Worm (Caenorhabditis elegans) whole organism, L4 larva: ENCODE data around the gene C09H10.9.

ENCODE experiments used
- F10B5.3 ChIP-seq: sonication (generic microtip); optimal IDR thresholded peaks from 2 replicates; lab custom pipeline; 2016; ENCODE audit warnings: mild to moderate bottlenecking, missing genetic modification characterization, missing compliant biosample characterization
- F26F4.8 ChIP-seq: fragments of 200-800 bp; sonication (Bioruptor generic); conservative IDR thresholded peaks from 2 replicates; pipeline ENCODE4 v1.3.6; 2022; ENCODE audit warnings: missing genetic modification characterization, missing compliant biosample characterization
- F37D6.2 ChIP-seq: sonication (generic microtip); optimal IDR thresholded peaks from 2 replicates; lab custom pipeline; 2016; ENCODE audit warnings: mild to moderate bottlenecking, missing genetic modification characterization, missing compliant biosample characterization
- F49E8.2 ChIP-seq: sonication (generic microtip); optimal IDR thresholded peaks from 2 replicates; lab custom pipeline; 2016; ENCODE audit warnings: missing compliant biosample characterization, mild to moderate bottlenecking, missing genetic modification characterization, borderline replicate concordance
- Y105C5A.15 ChIP-seq: fragments of 200-800 bp; sonication (Bioruptor generic); IDR thresholded peaks from 2 replicates; pipeline ENCODE4 v1.3.6; 2022; ENCODE audit warnings: missing genetic modification characterization, missing compliant biosample characterization
- Y48G9A.11 ChIP-seq: fragments of 200-800 bp; sonication (Bioruptor generic); IDR thresholded peaks from 2 replicates; pipeline ENCODE4 v1.3.6; 2022; ENCODE audit warnings: missing genetic modification reagents, missing genetic modification characterization, missing compliant biosample characterization
- Y5F2A.4 ChIP-seq: fragments of 200-800 bp; sonication (Bioruptor generic); optimal IDR thresholded peaks from 2 replicates; lab custom pipeline; 2018; ENCODE audit warnings: mild to moderate bottlenecking, missing genetic modification characterization, missing compliant biosample characterization
- ZK337.2 ChIP-seq: fragments of 200-800 bp; sonication (Bioruptor generic); IDR thresholded peaks from 2 replicates; pipeline ENCODE4 v1.3.6; 2022; ENCODE audit warnings: missing genetic modification reagents, missing genetic modification characterization, missing compliant biosample characterization
- aha-1 ChIP-seq: fragments of 150-350 bp; peaks from one replicate; lab custom pipeline; 2014; ENCODE audit warnings: missing biosample characterization, missing genetic modification characterization
- ama-1 ChIP-seq: fragments of 150-350 bp; optimal IDR thresholded peaks from 2 replicates; lab custom pipeline; 2014; ENCODE audit warnings: inconsistent platforms, mixed read lengths
- attf-4 ChIP-seq: sonication (generic microtip); optimal IDR thresholded peaks from 3 replicates; lab custom pipeline; 2017; ENCODE audit warnings: missing biosample characterization, missing genetic modification characterization
- ceh-20 ChIP-seq: fragments of 200-800 bp; sonication (Bioruptor generic); IDR thresholded peaks from 2 replicates; pipeline ENCODE4 v1.3.6; 2022; ENCODE audit warnings: missing genetic modification reagents, missing genetic modification characterization, missing compliant biosample characterization
- ceh-28 ChIP-seq: fragments of 150-350 bp; optimal IDR thresholded peaks from 2 replicates; lab custom pipeline; 2014; ENCODE audit warnings: missing biosample characterization, missing genetic modification reagents, missing genetic modification characterization
- ceh-44 ChIP-seq: fragments of 200-800 bp; sonication (Bioruptor generic); IDR thresholded peaks from 2 replicates; pipeline ENCODE4 v1.3.6; 2022; ENCODE audit warnings: missing genetic modification reagents, missing genetic modification characterization, missing compliant biosample characterization
- ceh-62 ChIP-seq: sonication (generic microtip); optimal IDR thresholded peaks from 2 replicates; lab custom pipeline; 2017; ENCODE audit warnings: missing biosample characterization, missing genetic modification characterization
- cey-2 ChIP-seq: sonication (generic microtip); optimal IDR thresholded peaks from 3 replicates; lab custom pipeline; 2017; ENCODE audit warnings: missing genetic modification characterization, mild to moderate bottlenecking, missing compliant biosample characterization, antibody characterized with exemption, borderline replicate concordance; ENCODE audit not compliant: insufficient read depth
- ctbp-1 ChIP-seq: fragments of 200-800 bp; sonication (Bioruptor generic); IDR thresholded peaks from 2 replicates; pipeline ENCODE4 v1.3.6; 2022; ENCODE audit warnings: missing genetic modification reagents, missing genetic modification characterization, missing compliant biosample characterization
- daf-12 ChIP-seq: fragments of 150-350 bp; optimal IDR thresholded peaks from 2 replicates; lab custom pipeline; 2014; ENCODE audit warnings: missing biosample characterization, missing genetic modification reagents, missing genetic modification characterization
- daf-16 ChIP-seq, 3 experiments: sonication (generic microtip); optimal IDR thresholded peaks; 2 replicates each; lab custom pipeline; 2016 to 2017; ENCODE audit warnings: missing genetic modification characterization in 3 of 3, missing genetic modification reagents in 3 of 3, mild to moderate bottlenecking in 2 of 3, missing compliant biosample characterization in 2 of 3, missing biosample characterization in 1 of 3, moderate library complexity in 1 of 3
- daf-8 ChIP-seq: fragments of 200-800 bp; sonication (Bioruptor generic); IDR thresholded peaks from 2 replicates; pipeline ENCODE4 v1.3.6; 2022; ENCODE audit warnings: missing genetic modification characterization, missing compliant biosample characterization
- dmd-9 ChIP-seq: fragments of 200-800 bp; sonication (Bioruptor generic); IDR thresholded peaks from 2 replicates; pipeline ENCODE4 v1.3.6; 2022; ENCODE audit warnings: missing genetic modification reagents, missing genetic modification characterization, missing compliant biosample characterization
- dpl-1 ChIP-seq: fragments of 150-350 bp; optimal IDR thresholded peaks from 2 replicates; lab custom pipeline; 2014; ENCODE audit warnings: missing biosample characterization, missing genetic modification reagents, missing genetic modification characterization
- duxl-1 ChIP-seq: sonication (generic microtip); optimal IDR thresholded peaks from 2 replicates; lab custom pipeline; 2016; ENCODE audit warnings: mild to moderate bottlenecking, missing genetic modification characterization, moderate library complexity, missing compliant biosample characterization; ENCODE audit not compliant: poor library complexity
- dve-1 ChIP-seq: sonication (generic microtip); optimal IDR thresholded peaks from 2 replicates; lab custom pipeline; 2017; ENCODE audit warnings: antibody characterized with exemption, mild to moderate bottlenecking, missing genetic modification characterization, missing compliant biosample characterization; ENCODE audit not compliant: insufficient read depth
- egl-27 ChIP-seq: sonication (generic microtip); optimal IDR thresholded peaks from 3 replicates; lab custom pipeline; 2017; ENCODE audit warnings: missing biosample characterization, missing genetic modification reagents, missing genetic modification characterization
- hif-1 ChIP-seq, 2 experiments: sonication (generic microtip); optimal IDR thresholded peaks; 2 replicates each; lab custom pipeline; 2016 to 2017; ENCODE audit warnings: missing compliant biosample characterization in 2 of 2, missing genetic modification characterization in 2 of 2, missing genetic modification reagents in 2 of 2, missing genotype in 2 of 2, mild to moderate bottlenecking in 1 of 2
- hmg-1.1 ChIP-seq: fragments of 200-800 bp; sonication (Bioruptor generic); IDR thresholded peaks from 2 replicates; pipeline ENCODE4 v1.3.6; 2022; ENCODE audit warnings: missing genetic modification reagents, missing genetic modification characterization, missing compliant biosample characterization
- lin-1 ChIP-seq: fragments of 200-800 bp; sonication (Bioruptor generic); IDR thresholded peaks from 2 replicates; pipeline ENCODE4 v1.3.6; 2022; ENCODE audit warnings: missing genetic modification reagents, missing genetic modification characterization, missing compliant biosample characterization
- lin-13 ChIP-seq: fragments of 150-350 bp; optimal IDR thresholded peaks from 2 replicates; lab custom pipeline; 2014; ENCODE audit warnings: missing biosample characterization, missing genetic modification reagents, missing genetic modification characterization
- lin-15B ChIP-seq: fragments of 150-350 bp; sonication (generic microtip); optimal IDR thresholded peaks from 3 replicates; lab custom pipeline; 2014; ENCODE audit warnings: missing biosample characterization, missing genetic modification characterization
- lin-29 ChIP-seq: fragments of 200-800 bp; sonication (Bioruptor generic); IDR thresholded peaks from 2 replicates; pipeline ENCODE4 v1.3.6; 2022; ENCODE audit warnings: missing genetic modification reagents, missing genetic modification characterization, missing compliant biosample characterization
- madf-9 ChIP-seq: fragments of 200-800 bp; sonication (Bioruptor generic); conservative IDR thresholded peaks from 2 replicates; pipeline ENCODE4 v1.3.6; 2022; ENCODE audit warnings: missing genetic modification reagents, missing genetic modification characterization, missing compliant biosample characterization
- mdl-1 ChIP-seq, 2 experiments: fragments of 150-350 bp in 1 of 2; sonication (generic microtip) in 1 of 2; optimal IDR thresholded peaks; 2 replicates each; lab custom pipeline; 2014 to 2017; ENCODE audit warnings: missing biosample characterization in 2 of 2, missing genetic modification characterization in 2 of 2
- mdt-29 ChIP-seq: fragments of 200-800 bp; sonication (Bioruptor generic); IDR thresholded peaks from 2 replicates; pipeline ENCODE4 v1.3.6; 2022; ENCODE audit warnings: missing genetic modification reagents, missing genetic modification characterization, missing compliant biosample characterization
- mxl-2 ChIP-seq: fragments of 200-800 bp; sonication (Bioruptor generic); conservative IDR thresholded peaks from 2 replicates; pipeline ENCODE4 v1.3.6; 2022; ENCODE audit warnings: missing genetic modification reagents, missing genetic modification characterization, missing compliant biosample characterization
- mxl-3 ChIP-seq: fragments of 200-800 bp; sonication (Bioruptor generic); optimal IDR thresholded peaks from 2 replicates; lab custom pipeline; 2018; ENCODE audit warnings: mild to moderate bottlenecking, missing genetic modification characterization, missing compliant biosample characterization
- nhr-111 ChIP-seq: fragments of 200-800 bp; sonication (Bioruptor generic); optimal IDR thresholded peaks from 2 replicates; lab custom pipeline; 2018; ENCODE audit warnings: mild to moderate bottlenecking, missing genetic modification characterization, missing compliant biosample characterization
- nhr-28 ChIP-seq: fragments of 150-350 bp; optimal IDR thresholded peaks from 2 replicates; lab custom pipeline; 2014; ENCODE audit warnings: missing biosample characterization, missing genetic modification characterization
- nhr-41 ChIP-seq: fragments of 200-800 bp; sonication (Bioruptor generic); IDR thresholded peaks from 2 replicates; pipeline ENCODE4 v1.3.6; 2022; ENCODE audit warnings: missing genetic modification reagents, missing genetic modification characterization, missing compliant biosample characterization
- nhr-48 ChIP-seq: sonication (generic microtip); optimal IDR thresholded peaks from 2 replicates; lab custom pipeline; 2016; ENCODE audit warnings: mild to moderate bottlenecking, missing genetic modification characterization, missing compliant biosample characterization
- php-3 ChIP-seq: fragments of 200-800 bp; sonication (Bioruptor generic); IDR thresholded peaks from 2 replicates; pipeline ENCODE4 v1.3.6; 2022; ENCODE audit warnings: missing genetic modification reagents, missing genetic modification characterization, missing compliant biosample characterization
- pqm-1 ChIP-seq: sonication (generic microtip); optimal IDR thresholded peaks from 2 replicates; lab custom pipeline; 2017; ENCODE audit warnings: missing biosample characterization, missing genetic modification characterization
- snpc-1.2 ChIP-seq: fragments of 200-800 bp; sonication (Bioruptor generic); IDR thresholded peaks from 2 replicates; pipeline ENCODE4 v1.3.6; 2022; ENCODE audit warnings: missing genetic modification reagents, missing genetic modification characterization, missing compliant biosample characterization
- spr-1 ChIP-seq: sonication (generic microtip); optimal IDR thresholded peaks from 2 replicates; lab custom pipeline; 2016; ENCODE audit warnings: mild to moderate bottlenecking, missing genetic modification characterization, missing compliant biosample characterization
- tag-97 ChIP-seq: fragments of 200-800 bp; sonication (Bioruptor generic); IDR thresholded peaks from 2 replicates; pipeline ENCODE4 v1.3.6; 2022; ENCODE audit warnings: missing genetic modification characterization, missing compliant biosample characterization
- tra-1 ChIP-seq: fragments of 200-800 bp; sonication (Bioruptor generic); IDR thresholded peaks from 2 replicates; pipeline ENCODE4 v1.3.6; 2022; ENCODE audit warnings: missing genetic modification reagents, missing genetic modification characterization, missing compliant biosample characterization
- unc-130 ChIP-seq: sonication (generic microtip); optimal IDR thresholded peaks from 2 replicates; lab custom pipeline; 2016; ENCODE audit warnings: missing genetic modification reagents, missing genetic modification characterization, missing compliant biosample characterization
- unc-39 ChIP-seq: sonication (generic microtip); optimal IDR thresholded peaks from 2 replicates; lab custom pipeline; 2017; ENCODE audit warnings: missing biosample characterization, missing genetic modification characterization
- zag-1 ChIP-seq: fragments of 150-350 bp; optimal IDR thresholded peaks from 2 replicates; lab custom pipeline; 2014; ENCODE audit warnings: missing biosample characterization, missing genetic modification characterization
- zip-2 ChIP-seq: fragments of 150-350 bp; optimal IDR thresholded peaks from 2 replicates; lab custom pipeline; 2014; ENCODE audit warnings: missing biosample characterization, missing genetic modification characterization
- ztf-11 ChIP-seq: fragments of 150-350 bp; optimal IDR thresholded peaks from 2 replicates; lab custom pipeline; 2014; ENCODE audit warnings: missing biosample characterization, missing genetic modification characterization
- ztf-7 ChIP-seq: fragments of 150-350 bp; optimal IDR thresholded peaks from 2 replicates; lab custom pipeline; 2014; ENCODE audit warnings: missing biosample characterization, missing genetic modification characterization

C09H10.9 gene

DNA sequence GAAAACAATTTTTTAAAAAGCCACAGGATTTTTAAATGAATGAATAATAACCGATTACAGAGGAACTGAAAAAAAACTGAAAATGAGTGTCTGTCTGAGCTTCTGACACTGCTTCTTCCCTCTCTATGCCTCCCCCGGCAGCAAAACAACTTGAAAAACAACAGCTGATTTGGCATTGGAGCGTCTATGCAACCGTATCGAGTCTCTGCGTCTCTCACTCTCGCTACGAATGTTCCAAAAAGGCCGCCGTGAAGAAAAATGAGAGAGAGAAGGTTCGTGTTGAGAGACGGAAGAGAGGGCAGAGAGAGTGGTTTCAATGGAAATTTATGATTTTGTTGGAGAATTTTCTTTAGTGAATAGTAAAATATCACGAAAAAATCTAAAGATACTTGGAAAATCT lies 1.2 kb upstream of the C09H10.9 start (continued):
- TF ChIP-seq hif-1 (tag; optimal IDR thresholded peaks at IDR 0.05; lab: Kevin White, UChicago) (peak in 1 of 2 experiments; percentile 48), ceh-44 (GFP tag; lab: Robert Waterston, UW) (no peak), aha-1 (tag; lab: Kevin White, UChicago) (peak; percentile 83), ceh-62 (no peak), F10B5.3 (no peak), ctbp-1 (GFP tag; lab: Robert Waterston, UW) (no peak), dve-1 (tag; lab: Kevin White, UChicago) (peak; percentile 80), Y48G9A.11 (GFP tag; lab: Robert Waterston, UW) (no peak), mdl-1 (tag; optimal IDR thresholded peaks at IDR 0.05; lab: Kevin White, UChicago) (no peak), madf-9 (GFP tag; lab: Robert Waterston, UW) (no peak), Y105C5A.15 (GFP tag; lab: Robert Waterston, UW) (no peak), spr-1 (tag; lab: Kevin White, UChicago) (no peak), tra-1 (GFP tag; lab: Robert Waterston, UW) (no peak), unc-39 (no peak), nhr-111 (GFP tag; lab: Kevin White, UChicago) (no peak), nhr-48 (tag; lab: Kevin White, UChicago) (no peak), snpc-1.2 (GFP tag; lab: Robert Waterston, UW) (no peak), dmd-9 (GFP tag; lab: Robert Waterston, UW) (no peak), Y5F2A.4 (GFP tag; lab: Kevin White, UChicago) (no peak), ceh-28 (tag; lab: Kevin White, UChicago) (no peak), mxl-3 (GFP tag; lab: Kevin White, UChicago) (peak; percentile 52), nhr-41 (GFP tag; lab: Robert Waterston, UW) (no peak), egl-27 (tag; lab: Kevin White, UChicago) (no peak), F26F4.8 (GFP tag; lab: Robert Waterston, UW) (no peak), cey-2 (no peak), mdt-29 (GFP tag; lab: Robert Waterston, UW) (no peak), ZK337.2 (GFP tag; lab: Robert Waterston, UW) (no peak), lin-1 (no peak), duxl-1 (no peak), zag-1 (tag; lab: Kevin White, UChicago) (no peak), daf-8 (GFP tag; lab: Robert Waterston, UW) (no peak), unc-130 (no peak), ama-1 (lab: Kevin White, UChicago) (no peak), F37D6.2 (tag; lab: Kevin White, UChicago) (no peak), hmg-1.1 (GFP tag; lab: Robert Waterston, UW) (peak; percentile 37; the same call in 1 of the 2 replicates), lin-15B (tag; lab: Kevin White, UChicago) (no peak), lin-13 (GFP tag; lab: Kevin White, UChicago) (peak; percentile 31), daf-16 (GFP tag; optimal IDR thresholded peaks at IDR 0.05; lab: Kevin White, UChicago) (no peak), daf-16 (tag; optimal IDR thresholded peaks at IDR 0.05; lab: Kevin White, UChicago) (peak; percentile 59), attf-4 (tag; lab: Kevin White, UChicago) (no peak), lin-29 (GFP tag; lab: Robert Waterston, UW) (no peak), ceh-20 (GFP tag; lab: Robert Waterston, UW) (no peak), mxl-2 (no peak), ztf-7 (tag; lab: Kevin White, UChicago) (no peak), tag-97 (GFP tag; lab: Robert Waterston, UW) (no peak), zip-2 (tag; lab: Kevin White, UChicago) (no peak), nhr-28 (tag; lab: Kevin White, UChicago) (peak; percentile 77), dpl-1 (peak; percentile 73), daf-12 (tag; lab: Kevin White, UChicago) (no peak), ztf-11 (tag; lab: Kevin White, UChicago) (no peak), pqm-1 (tag; lab: Kevin White, UChicago) (peak; percentile 73), php-3 (GFP tag; lab: Robert Waterston, UW) (no peak), F49E8.2 (tag; lab: Kevin White, UChicago) (no peak)
